Fruit fly (Drosophila melanogaster): ENCODE results near the gene Bdbt.

Bdbt gene

DNA sequence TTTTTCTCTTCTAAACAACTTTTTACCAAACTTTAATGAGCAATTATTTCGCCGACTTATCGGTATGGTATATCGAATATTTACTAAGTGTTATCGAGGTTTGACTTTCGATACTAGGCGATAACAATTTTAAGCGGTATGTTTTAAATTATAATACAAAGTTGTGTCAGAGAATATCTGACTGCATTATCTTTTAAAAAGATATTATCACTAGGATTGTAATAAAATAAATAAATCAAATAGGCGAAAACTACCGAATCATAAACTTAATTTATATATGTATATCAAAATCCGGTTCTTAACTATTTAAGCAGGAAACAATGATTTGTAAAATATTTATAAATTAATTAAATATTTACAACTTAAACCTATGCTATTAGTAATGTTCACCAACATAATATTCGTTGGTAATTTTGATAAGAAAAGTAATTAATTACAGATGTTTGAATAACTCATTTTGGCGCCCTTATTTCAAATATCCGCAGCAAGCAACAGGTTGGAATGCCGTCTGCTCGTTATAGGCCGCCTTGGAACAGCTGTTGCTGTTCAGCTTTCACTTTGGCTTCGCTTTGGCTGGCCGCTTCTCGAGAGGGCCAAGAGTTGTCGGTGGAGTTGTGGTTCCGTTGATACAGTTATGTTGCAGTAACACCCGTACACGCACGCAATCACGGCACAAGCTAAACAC is 10.6 kb downstream of the Bdbt start, which contains the start of the genes Sec15 and rtet (continued):
- TF ChIP-seq maf-S (GFP tag; optimal IDR thresholded peaks at IDR 0.05) (no peak), Sry-δ (GFP tag; optimal IDR thresholded peaks at IDR 0.05) (peak; percentile 22), CG15011 (GFP tag; optimal IDR thresholded peaks at IDR 0.05) (no peak), Dp (GFP tag; optimal IDR thresholded peaks at IDR 0.05) (peak; percentile 80), CG14710 (tag; optimal IDR thresholded peaks at IDR 0.05) (peak; percentile 77), pzg (GFP tag; optimal IDR thresholded peaks at IDR 0.05) (peak; percentile 38), CrebB (tag; optimal IDR thresholded peaks at IDR 0.05) (no peak), B-H2 (GFP tag; optimal IDR thresholded peaks at IDR 0.05) (peak; percentile 62), Nf-YA (GFP tag; IDR thresholded peaks at IDR 0.05) (no peak), Dbx (GFP tag; IDR thresholded peaks at IDR 0.05) (peak; percentile 61; the same call in 1 of the 3 replicates), CG2678 (tag; optimal IDR thresholded peaks at IDR 0.05) (no peak), Rx (GFP tag; IDR thresholded peaks at IDR 0.05) (peak; percentile 6; the same call in 1 of the 2 replicates), knrl (GFP tag; IDR thresholded peaks at IDR 0.05; ENCODE audit: partially characterized antibody) (peak; percentile 73; the same call in 2 of the 3 replicates), pb (GFP tag; optimal IDR thresholded peaks at IDR 0.05) (no peak), ac (GFP tag; optimal IDR thresholded peaks at IDR 0.05) (no peak), Ravus (GFP tag; IDR thresholded peaks at IDR 0.05) (no peak), CG6654 (GFP tag; optimal IDR thresholded peaks at IDR 0.05) (no peak), CG10209 (GFP tag; optimal IDR thresholded peaks at IDR 0.05) (peak; percentile 54), pho (GFP tag; optimal IDR thresholded peaks at IDR 0.05) (peak; percentile 42), CG32767 (GFP tag; IDR thresholded peaks at IDR 0.05) (no peak), br (optimal IDR thresholded peaks at IDR 0.05) (no peak), CG34376 (GFP tag; optimal IDR thresholded peaks at IDR 0.05) (peak; percentile 53), CG3838 (GFP tag; optimal IDR thresholded peaks at IDR 0.05) (no peak), CG1603 (tag; optimal IDR thresholded peaks at IDR 0.05) (peak; percentile 72), CG1832 (GFP tag; optimal IDR thresholded peaks at IDR 0.05) (no peak), CG34224 (GFP tag; IDR thresholded peaks at IDR 0.05; ENCODE audit: partially characterized antibody) (peak; percentile 63; the same call in 2 of the 3 replicates), rib (GFP tag; IDR thresholded peaks at IDR 0.05) (no peak), az2 (GFP tag; optimal IDR thresholded peaks at IDR 0.05) (peak; percentile 33), CG9215 (GFP tag; IDR thresholded peaks at IDR 0.05) (no peak), btn (GFP tag; optimal IDR thresholded peaks at IDR 0.05) (no peak), org-1 (GFP tag; optimal IDR thresholded peaks at IDR 0.05) (no peak), CG17186 (GFP tag; optimal IDR thresholded peaks at IDR 0.05) (no peak), CG11398 (GFP tag; optimal IDR thresholded peaks at IDR 0.05) (no peak), Deaf1 (tag; optimal IDR thresholded peaks at IDR 0.05) (no peak), Elba2 (GFP tag; optimal IDR thresholded peaks at IDR 0.05) (no peak), CG4360 (GFP tag; IDR thresholded peaks at IDR 0.05) (no peak), CG6272 (GFP tag; IDR thresholded peaks at IDR 0.05) (peak; percentile 64), CoRest (tag; optimal IDR thresholded peaks at IDR 0.05) (peak; percentile 71), nmo (GFP tag; optimal IDR thresholded peaks at IDR 0.05) (peak; percentile 78), CG17829 (tag; optimal IDR thresholded peaks at IDR 0.05) (peak; percentile 67), CG7556 (GFP tag; optimal IDR thresholded peaks at IDR 0.05) (peak; percentile 17), sisA (GFP tag; IDR thresholded peaks at IDR 0.05) (peak; percentile 29; the same call in 1 of the 2 replicates), CG30403 (GFP tag; optimal IDR thresholded peaks at IDR 0.05) (peak; percentile 55), CG7963 (GFP tag; IDR thresholded peaks at IDR 0.05; ENCODE audit: partially characterized antibody) (peak; percentile 22; the same call in 1 of the 3 replicates), CG2712 (tag; optimal IDR thresholded peaks at IDR 0.05) (peak; percentile 72), Bgb (GFP tag; IDR thresholded peaks at IDR 0.05; ENCODE audit: partially characterized antibody) (peak; percentile 34), crol (GFP tag; IDR thresholded peaks at IDR 0.05) (no peak), sna (GFP tag; IDR thresholded peaks at IDR 0.05; ENCODE audit: partially characterized antibody) (peak; percentile 59), tx (GFP tag; optimal IDR thresholded peaks at IDR 0.05) (peak; percentile 19), insv (GFP tag; optimal IDR thresholded peaks at IDR 0.05) (peak in 1 of 2 experiments; percentile 15)
